Worm (Caenorhabditis elegans) whole organism, young adult: ENCODE results near the gene F56D2.3.

Experiments
- B0035.1 ChIP-seq: sonication (generic microtip); optimal IDR thresholded peaks from 2 replicates; lab custom pipeline; 2016; ENCODE audit warnings: missing genetic modification characterization, mild to moderate bottlenecking, missing compliant biosample characterization, missing genotype, missing genetic modification reagents
- F52B5.7 ChIP-seq: sonication (generic microtip); optimal IDR thresholded peaks from 2 replicates; lab custom pipeline; 2016; ENCODE audit warnings: mild to moderate bottlenecking, missing genetic modification characterization, missing compliant biosample characterization
- F55B11.4 ChIP-seq: sonication (generic microtip); optimal IDR thresholded peaks from 2 replicates; lab custom pipeline; 2016; ENCODE audit warnings: missing compliant biosample characterization, missing genetic modification characterization, borderline replicate concordance; ENCODE audit not compliant: insufficient read depth
- K11D2.4 ChIP-seq: fragments of 200-800 bp; sonication (Bioruptor generic); IDR thresholded peaks from 2 replicates; pipeline ENCODE4 v1.3.6; 2022; ENCODE audit warnings: missing genetic modification reagents, missing genetic modification characterization, missing compliant biosample characterization
- K12H6.12 ChIP-seq: fragments of 200-800 bp; sonication (Bioruptor generic); optimal IDR thresholded peaks from 2 replicates; lab custom pipeline; 2018; ENCODE audit warnings: mild to moderate bottlenecking, missing genetic modification characterization, missing compliant biosample characterization
- T26A5.8 ChIP-seq: sonication (generic microtip); optimal IDR thresholded peaks from 2 replicates; lab custom pipeline; 2016; ENCODE audit warnings: missing genetic modification characterization, missing compliant biosample characterization
- ZK185.1 ChIP-seq: sonication (generic microtip); optimal IDR thresholded peaks from 2 replicates; lab custom pipeline; 2016; ENCODE audit warnings: mild to moderate bottlenecking, missing genetic modification characterization, missing compliant biosample characterization; ENCODE audit not compliant: poor library complexity, severe bottlenecking
- aptf-2 ChIP-seq: fragments of 200-800 bp; sonication (Bioruptor generic); conservative IDR thresholded peaks from 2 replicates; pipeline ENCODE4 v1.3.6; 2022; ENCODE audit warnings: missing genetic modification reagents, missing genetic modification characterization, missing compliant biosample characterization
- attf-5 ChIP-seq: fragments of 200-800 bp; sonication (Bioruptor generic); optimal IDR thresholded peaks from 2 replicates; lab custom pipeline; 2018; ENCODE audit warnings: mild to moderate bottlenecking, missing genetic modification characterization, missing compliant biosample characterization
- attf-6 ChIP-seq: fragments of 200-800 bp; sonication (Bioruptor generic); IDR thresholded peaks from 2 replicates; pipeline ENCODE4 v1.3.6; 2022; ENCODE audit warnings: missing genetic modification reagents, missing genetic modification characterization, missing compliant biosample characterization
- bed-1 ChIP-seq: fragments of 200-800 bp; sonication (Bioruptor generic); IDR thresholded peaks from 2 replicates; pipeline ENCODE4 v1.3.6; 2022; ENCODE audit warnings: missing genetic modification reagents, missing genetic modification characterization, missing compliant biosample characterization
- bed-2 ChIP-seq: fragments of 200-800 bp; sonication (Bioruptor generic); IDR thresholded peaks from 2 replicates; pipeline ENCODE4 v1.3.6; 2022; ENCODE audit warnings: missing genetic modification reagents, missing genetic modification characterization, missing compliant biosample characterization
- cebp-1 ChIP-seq, 2 experiments: fragments of 200-800 bp in 1 of 2; sonication (Bioruptor generic) in 1 of 2; sonication (generic microtip) in 1 of 2; IDR thresholded peaks in 1 of 2; optimal IDR thresholded peaks in 1 of 2; 2 replicates each; pipeline versions ENCODE4 v1.3.6 to Lab custom; 2017 to 2022; ENCODE audit warnings: missing compliant biosample characterization in 2 of 2, missing genetic modification characterization in 2 of 2, mild to moderate bottlenecking in 1 of 2, missing genetic modification reagents in 1 of 2, moderate library complexity in 1 of 2
- ceh-40 ChIP-seq: fragments of 200-800 bp; sonication (Bioruptor generic); IDR thresholded peaks from 2 replicates; pipeline ENCODE4 v1.3.6; 2022; ENCODE audit warnings: missing genetic modification characterization, missing compliant biosample characterization
- ceh-58 ChIP-seq: fragments of 200-800 bp; sonication (Bioruptor generic); IDR thresholded peaks from 2 replicates; pipeline ENCODE4 v1.3.6; 2022; ENCODE audit warnings: missing genetic modification characterization, missing compliant biosample characterization
- ceh-91 ChIP-seq: fragments of 200-800 bp; sonication (Bioruptor generic); IDR thresholded peaks from 2 replicates; pipeline ENCODE4 v1.3.6; 2022; ENCODE audit warnings: missing genetic modification reagents, missing genetic modification characterization, missing compliant biosample characterization
- dox-1 ChIP-seq: fragments of 200-800 bp; sonication (Bioruptor generic); IDR thresholded peaks from 2 replicates; pipeline ENCODE4 v1.3.6; 2022; ENCODE audit warnings: missing genetic modification reagents, missing genetic modification characterization, missing compliant biosample characterization
- egl-18 ChIP-seq: fragments of 200-800 bp; sonication (Bioruptor generic); IDR thresholded peaks from 2 replicates; pipeline ENCODE4 v1.3.6; 2022; ENCODE audit warnings: missing genetic modification reagents, missing genetic modification characterization, missing compliant biosample characterization
- gei-17 ChIP-seq: fragments of 200-800 bp; sonication (Bioruptor generic); optimal IDR thresholded peaks from 2 replicates; lab custom pipeline; 2018; ENCODE audit warnings: mild to moderate bottlenecking, missing genetic modification characterization, missing compliant biosample characterization
- hlh-12 ChIP-seq: sonication (generic microtip); optimal IDR thresholded peaks from 2 replicates; lab custom pipeline; 2016; ENCODE audit warnings: missing genetic modification characterization, missing compliant biosample characterization
- hlh-26 ChIP-seq: fragments of 200-800 bp; sonication (Bioruptor generic); conservative IDR thresholded peaks from 2 replicates; pipeline ENCODE4 v1.3.6; 2022; ENCODE audit warnings: missing genetic modification reagents, missing genetic modification characterization, missing compliant biosample characterization
- lag-1 ChIP-seq: fragments of 200-800 bp; sonication (Bioruptor generic); IDR thresholded peaks from 2 replicates; pipeline ENCODE4 v1.3.6; 2022; ENCODE audit warnings: missing genetic modification reagents, missing genetic modification characterization, missing compliant biosample characterization
- lin-26 ChIP-seq: fragments of 200-800 bp; sonication (Bioruptor generic); IDR thresholded peaks from 2 replicates; pipeline ENCODE4 v1.3.6; 2022; ENCODE audit warnings: missing genetic modification reagents, missing genetic modification characterization, missing compliant biosample characterization
- lin-35 ChIP-seq, 3 experiments: fragments of 150-350 bp in 2 of 3; sonication (generic microtip) in 1 of 3; optimal IDR thresholded peaks; 2 replicates each; lab custom pipeline; 2014 to 2018; ENCODE audit warnings: missing biosample characterization in 3 of 3, missing genetic modification characterization in 3 of 3, missing genetic modification reagents in 3 of 3
- lin-40 ChIP-seq: sonication (generic microtip); optimal IDR thresholded peaks from 2 replicates; lab custom pipeline; 2016; ENCODE audit warnings: missing genetic modification characterization, mild to moderate bottlenecking, missing compliant biosample characterization, missing genotype, missing genetic modification reagents
- lsy-27 ChIP-seq: sonication (generic microtip); optimal IDR thresholded peaks from 2 replicates; lab custom pipeline; 2017; ENCODE audit warnings: missing genetic modification characterization, mild to moderate bottlenecking, missing compliant biosample characterization, antibody characterized with exemption, missing genotype, borderline replicate concordance; ENCODE audit not compliant: insufficient read depth
- madf-8 ChIP-seq: fragments of 200-800 bp; sonication (Bioruptor generic); conservative IDR thresholded peaks from 2 replicates; pipeline ENCODE4 v1.3.6; 2022; ENCODE audit warnings: missing genetic modification reagents, missing genetic modification characterization, missing compliant biosample characterization
- mel-28 ChIP-seq: sonication (generic microtip); optimal IDR thresholded peaks from 2 replicates; lab custom pipeline; 2016; ENCODE audit warnings: borderline replicate concordance, mild to moderate bottlenecking, missing genetic modification characterization, missing compliant biosample characterization
- nfya-2 ChIP-seq: fragments of 200-800 bp; sonication (Bioruptor generic); IDR thresholded peaks from 2 replicates; pipeline ENCODE4 v1.3.6; 2022; ENCODE audit warnings: missing genetic modification reagents, missing genetic modification characterization, missing compliant biosample characterization
- nhr-90 ChIP-seq: sonication (generic microtip); optimal IDR thresholded peaks from 2 replicates; lab custom pipeline; 2016; ENCODE audit warnings: missing genotype, mild to moderate bottlenecking, missing genetic modification characterization, missing compliant biosample characterization
- pha-4 ChIP-seq: fragments of 150-350 bp; sonication (generic microtip); optimal IDR thresholded peaks from 2 replicates; lab custom pipeline; 2014; ENCODE audit warnings: missing biosample characterization, missing genetic modification reagents, missing genetic modification characterization
- snpc-4 ChIP-seq, 5 experiments: fragments of 150-350 bp in 1 of 5; sonication (generic microtip) in 4 of 5; optimal IDR thresholded peaks; 2 replicates each; lab custom pipeline; 2014 to 2018; ENCODE audit warnings: missing genetic modification characterization in 5 of 5, missing biosample characterization in 3 of 5, antibody characterized with exemption in 2 of 5, mild to moderate bottlenecking in 2 of 5, missing compliant biosample characterization in 2 of 5, missing genotype in 2 of 5, moderate library complexity in 2 of 5, missing genetic modification reagents in 1 of 5
- somi-1 ChIP-seq: fragments of 200-800 bp; sonication (Bioruptor generic); optimal IDR thresholded peaks from 2 replicates; lab custom pipeline; 2018; ENCODE audit warnings: mild to moderate bottlenecking, missing genetic modification characterization, missing compliant biosample characterization
- sptf-2 ChIP-seq: fragments of 200-800 bp; sonication (Bioruptor generic); optimal IDR thresholded peaks from 2 replicates; lab custom pipeline; 2018; ENCODE audit warnings: mild to moderate bottlenecking, missing genetic modification characterization, missing compliant biosample characterization
- tlf-1 ChIP-seq: fragments of 200-800 bp; sonication (Bioruptor generic); optimal IDR thresholded peaks from 2 replicates; lab custom pipeline; 2018; ENCODE audit warnings: mild to moderate bottlenecking, missing genetic modification characterization, missing compliant biosample characterization
- zfh-2 ChIP-seq: fragments of 200-800 bp; sonication (Bioruptor generic); conservative IDR thresholded peaks from 2 replicates; pipeline ENCODE4 v1.3.6; 2022; ENCODE audit warnings: missing genetic modification reagents, missing genetic modification characterization, missing compliant biosample characterization
- ztf-18 ChIP-seq: sonication (generic microtip); optimal IDR thresholded peaks from 2 replicates; lab custom pipeline; 2016; ENCODE audit warnings: missing genotype, mild to moderate bottlenecking, missing genetic modification characterization, missing compliant biosample characterization

The F56D2.3 gene

DNA sequence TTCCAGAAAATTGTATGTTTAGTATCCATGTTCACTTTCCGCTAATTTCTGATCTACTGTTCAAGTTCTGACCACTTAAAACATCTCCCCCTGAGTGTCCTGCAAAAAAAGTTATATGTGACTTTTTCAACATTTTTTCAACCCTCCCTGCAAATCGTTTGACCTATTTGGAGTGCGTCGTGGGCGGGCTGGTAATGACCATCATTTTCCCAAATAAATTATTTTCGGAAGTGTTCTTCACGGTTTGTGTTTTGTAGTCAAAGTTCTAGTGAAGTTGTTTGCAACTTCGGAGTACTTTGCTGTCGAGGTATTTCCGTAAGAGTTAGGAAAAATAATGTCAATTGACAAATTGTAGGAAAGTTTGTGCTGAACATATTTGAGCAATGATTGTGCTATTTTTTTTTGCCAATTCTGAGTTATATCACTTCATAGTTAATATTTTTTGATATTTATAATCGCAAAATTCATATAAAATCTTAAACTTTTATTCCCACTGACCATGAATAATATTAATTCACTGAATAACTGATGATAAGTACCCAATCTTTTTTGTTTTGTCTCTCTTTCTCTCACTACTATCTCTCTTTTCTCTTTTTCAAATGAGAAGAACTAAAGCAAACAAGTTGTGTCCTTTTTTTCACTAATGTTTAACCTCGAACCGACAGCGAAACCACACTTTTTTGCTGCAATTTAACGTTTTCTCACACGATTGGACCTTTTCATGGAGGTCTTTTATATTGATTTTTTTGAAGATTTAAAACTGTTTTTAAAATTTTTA is 37.7 kb downstream of the F56D2.3 start:
- TF ChIP-seq B0035.1 (tag; lab: Kevin White, UChicago) (no peak), nhr-90 (tag; lab: Kevin White, UChicago) (no peak), lag-1 (GFP tag; lab: Robert Waterston, UW) (no peak)

DNA sequence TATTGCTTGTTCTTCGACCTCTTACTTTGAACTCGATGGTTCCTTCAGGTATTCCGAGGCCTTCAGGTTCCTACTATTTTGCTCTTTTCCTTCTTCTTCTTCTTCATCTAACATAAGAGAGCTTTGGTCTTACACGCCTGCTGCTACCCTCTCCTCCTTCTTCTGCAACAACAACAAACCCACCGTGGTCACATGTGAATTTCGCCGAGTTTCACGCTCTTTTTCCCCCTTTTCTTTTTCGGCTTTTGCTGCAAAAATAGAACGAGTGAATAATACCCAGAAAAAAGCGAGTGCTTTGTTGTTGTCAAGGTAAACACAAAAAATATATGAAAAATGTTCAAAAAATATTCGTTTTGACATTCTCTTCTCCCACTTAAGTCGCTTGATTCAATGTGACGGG is 38.7 kb downstream of the F56D2.3 start:
- TF ChIP-seq attf-6 (GFP tag; lab: Robert Waterston, UW), result no peak
- TF ChIP-seq zfh-2 (GFP tag; lab: Robert Waterston, UW), result 0 out of 2 replicates have a peak, but pooled peaks have one; percentile 33

DNA sequence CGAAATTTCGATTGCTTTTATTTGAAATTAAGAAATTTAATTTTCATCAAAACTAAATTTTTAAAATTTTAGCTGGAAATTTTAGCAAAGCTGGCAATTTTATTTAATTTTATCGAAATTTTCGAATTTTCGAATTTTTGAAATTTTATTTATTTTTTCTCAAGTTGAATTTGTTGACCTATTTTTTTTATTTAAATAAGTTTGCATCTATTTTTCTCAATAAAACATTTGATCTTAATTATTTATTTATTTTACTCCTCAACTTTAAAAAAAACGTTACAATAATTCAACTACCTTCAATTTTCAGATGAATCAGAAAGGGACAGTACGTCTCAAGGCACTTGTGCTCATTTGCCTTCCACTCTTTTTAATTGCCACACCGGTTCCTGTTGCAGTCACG is 40.1 kb downstream of the F56D2.3 start, which contains the start of gene daf-4:
Gene daf-4, plus strand, starts transcription at position 301 of the 400 bp plus-strand sequence.
- no peak for TF ChIP-seq aptf-2 (GFP tag; lab: Robert Waterston, UW)
- no peak for TF ChIP-seq dox-1 (GFP tag; lab: Robert Waterston, UW)
- no peak for TF ChIP-seq lag-1 (GFP tag; lab: Robert Waterston, UW)
- no peak for TF ChIP-seq lin-35 (GFP tag; optimal IDR thresholded peaks at IDR 0.05; lab: Kevin White, UChicago)
- TF ChIP-seq lin-40, result no peak
- no peak for TF ChIP-seq bed-2 (GFP tag; lab: Robert Waterston, UW)
- TF ChIP-seq K11D2.4 (GFP tag; lab: Robert Waterston, UW), result no peak
- TF ChIP-seq hlh-26, result no peak
- no peak for TF ChIP-seq pha-4 (tag; lab: Kevin White, UChicago)
- TF ChIP-seq mel-28 (tag; lab: Kevin White, UChicago), result no peak
- TF ChIP-seq lin-26, result no peak
- no peak for TF ChIP-seq ZK185.1
- no peak for TF ChIP-seq sptf-2
- no peak for TF ChIP-seq somi-1 (GFP tag; lab: Kevin White, UChicago)
- TF ChIP-seq ceh-58 (GFP tag; lab: Robert Waterston, UW), result no peak
- TF ChIP-seq egl-18 (GFP tag; lab: Robert Waterston, UW), result no peak
- no peak for TF ChIP-seq F55B11.4

DNA sequence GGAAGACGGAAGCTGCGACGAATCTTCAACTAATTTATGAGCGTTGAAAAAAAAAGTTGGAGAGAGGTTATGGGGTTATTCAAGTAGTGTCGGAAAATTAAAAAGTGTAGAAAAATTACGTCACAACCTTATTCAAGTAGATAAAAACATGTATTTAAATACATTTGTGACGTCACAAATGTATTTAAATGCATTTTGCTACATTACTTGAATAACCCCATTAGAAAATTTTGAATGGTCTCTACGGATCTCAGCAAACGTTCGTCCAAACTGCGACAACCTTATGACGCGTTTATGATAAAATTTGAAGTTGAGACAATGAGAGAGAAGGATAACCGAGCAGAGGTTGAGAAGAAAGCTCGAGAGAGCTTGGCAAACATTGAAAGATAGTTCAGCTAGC is 42.8 kb downstream of the F56D2.3 start:
- TF ChIP-seq aptf-2 (GFP tag; lab: Robert Waterston, UW), result 0 out of 2 replicates have a peak, but pooled peaks have one; percentile 5
- TF ChIP-seq, all 124 proteins: peak for 1; not testable (repeated sequence) for 123

DNA sequence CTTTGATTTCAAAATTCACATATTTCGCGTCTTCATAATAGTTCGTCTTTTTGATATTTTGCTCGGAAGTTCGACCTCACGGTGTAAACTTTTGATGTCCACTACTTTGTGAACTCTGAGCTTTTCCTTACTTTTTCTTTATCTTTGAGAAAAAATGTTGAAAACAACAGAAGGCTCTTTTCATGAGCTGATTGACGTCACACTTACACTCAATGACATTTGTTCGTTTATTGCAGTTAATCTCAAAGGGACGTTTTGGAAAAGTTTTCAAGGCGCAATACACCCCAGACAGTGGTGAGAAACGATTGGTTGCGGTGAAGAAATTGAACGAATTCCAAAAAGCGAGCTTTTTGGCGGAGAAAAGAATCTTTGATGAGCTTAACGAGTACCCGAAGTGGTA is 44.5 kb downstream of the F56D2.3 start:
- TF ChIP-seq F52B5.7 (tag; lab: Kevin White, UChicago), result no peak
- no peak for TF ChIP-seq dox-1 (GFP tag; lab: Robert Waterston, UW)
- no peak for TF ChIP-seq lsy-27
- no peak for TF ChIP-seq snpc-4 (GFP tag; optimal IDR thresholded peaks at IDR 0.05; lab: Kevin White, UChicago)
- no peak for TF ChIP-seq snpc-4 (tag; optimal IDR thresholded peaks at IDR 0.05; lab: Kevin White, UChicago)
- no peak for TF ChIP-seq pha-4 (tag; lab: Kevin White, UChicago)
- TF ChIP-seq nfya-2, result no peak
- no peak for TF ChIP-seq ztf-18 (tag; lab: Kevin White, UChicago)
- TF ChIP-seq cebp-1 (GFP tag; IDR thresholded peaks at IDR 0.05; lab: Robert Waterston, UW), result no peak
- no peak for TF ChIP-seq cebp-1 (tag; optimal IDR thresholded peaks at IDR 0.05; lab: Kevin White, UChicago)
- no peak for TF ChIP-seq egl-18 (GFP tag; lab: Robert Waterston, UW)
- TF ChIP-seq ceh-40 (GFP tag; lab: Robert Waterston, UW), result no peak
- no peak for TF ChIP-seq hlh-12 (tag; lab: Kevin White, UChicago)
- no peak for TF ChIP-seq ceh-91 (GFP tag; lab: Robert Waterston, UW)
- no peak for TF ChIP-seq tlf-1
- TF ChIP-seq madf-8 (GFP tag; lab: Robert Waterston, UW), result no peak
- TF ChIP-seq bed-1 (GFP tag; lab: Robert Waterston, UW), result no peak
- no peak for TF ChIP-seq attf-5 (GFP tag; lab: Kevin White, UChicago)
- no peak for TF ChIP-seq K12H6.12 (tag; lab: Kevin White, UChicago)
- no peak for TF ChIP-seq attf-6 (GFP tag; lab: Robert Waterston, UW)
- no peak for TF ChIP-seq T26A5.8 (tag; lab: Kevin White, UChicago)
- no peak for TF ChIP-seq gei-17 (GFP tag; lab: Kevin White, UChicago)
